Worm (Caenorhabditis elegans) whole organism, L4 larva: Measurements from ENCODE around the gene C24F3.2.

Experiments used
- Y48G9A.11 ChIP-seq: fragments of 200-800 bp; sonication (Bioruptor generic); IDR thresholded peaks from 2 replicates; pipeline ENCODE4 v1.3.6; 2022; ENCODE audit warnings: missing genetic modification reagents, missing genetic modification characterization, missing compliant biosample characterization
- Y5F2A.4 ChIP-seq: fragments of 200-800 bp; sonication (Bioruptor generic); optimal IDR thresholded peaks from 2 replicates; lab custom pipeline; 2018; ENCODE audit warnings: mild to moderate bottlenecking, missing genetic modification characterization, missing compliant biosample characterization
- mdl-1 ChIP-seq, 2 experiments: fragments of 150-350 bp in 1 of 2; sonication (generic microtip) in 1 of 2; optimal IDR thresholded peaks; 2 replicates each; lab custom pipeline; 2014 to 2017; ENCODE audit warnings: missing biosample characterization in 2 of 2, missing genetic modification characterization in 2 of 2
- nhr-25 ChIP-seq: sonication (generic microtip); optimal IDR thresholded peaks from 2 replicates; lab custom pipeline; 2017; ENCODE audit warnings: missing genetic modification characterization, mild to moderate bottlenecking, missing compliant biosample characterization, antibody characterized with exemption, moderate library complexity, borderline replicate concordance; ENCODE audit not compliant: insufficient read depth
- set-16 ChIP-seq: fragments of 200-800 bp; sonication (Bioruptor generic); IDR thresholded peaks from 2 replicates; pipeline ENCODE4 v1.3.6; 2022; ENCODE audit warnings: missing genetic modification reagents, missing genetic modification characterization, missing compliant biosample characterization

DNA sequence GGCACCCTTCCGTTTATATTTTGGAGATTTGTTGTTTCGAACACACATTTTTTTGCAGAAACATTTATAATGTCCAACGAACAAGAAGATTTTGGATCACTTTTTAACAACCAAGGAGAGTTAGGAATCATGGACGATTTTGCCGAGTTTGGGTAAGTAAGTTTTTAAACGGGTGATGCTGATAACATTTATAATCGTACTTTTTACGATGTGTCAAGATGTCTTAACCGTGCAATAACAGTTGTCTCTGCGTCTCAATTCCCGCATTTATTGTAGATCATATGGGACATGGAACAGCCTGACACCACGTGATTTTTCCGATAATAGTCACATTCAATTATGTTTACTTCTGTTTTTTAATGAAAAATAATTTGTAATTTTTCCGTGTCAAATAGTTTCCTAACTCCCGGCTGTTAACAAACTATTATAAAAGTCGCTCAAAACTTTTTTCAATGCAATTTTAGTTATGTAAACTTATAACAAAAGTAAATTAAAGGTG, 28.3 kb downstream of the C24F3.2 start, which contains the start of gene daf-14:
- TF ChIP-seq Y5F2A.4 (GFP tag; lab: Kevin White, UChicago) (no peak), Y48G9A.11 (GFP tag; lab: Robert Waterston, UW) (no peak), nhr-25 (tag; lab: Kevin White, UChicago) (no peak), mdl-1 (tag; optimal IDR thresholded peaks at IDR 0.05; lab: Kevin White, UChicago) (no peak), set-16 (GFP tag; lab: Robert Waterston, UW) (no peak)
